Worm (Caenorhabditis elegans) whole organism, L2 larva: ENCODE data around the gene R10F2.6.

Experiments used
- ZK546.5 ChIP-seq: sonication (generic microtip); optimal IDR thresholded peaks from 2 replicates; lab custom pipeline; 2017; ENCODE audit warnings: missing biosample characterization, missing genetic modification characterization
- egl-27 ChIP-seq: sonication (generic microtip); optimal IDR thresholded peaks from 3 replicates; lab custom pipeline; 2017; ENCODE audit warnings: missing biosample characterization, missing genetic modification reagents, missing genetic modification characterization
- lsy-2 ChIP-seq, 2 experiments: fragments of 150-350 bp in 1 of 2; sonication (generic microtip) in 1 of 2; optimal IDR thresholded peaks; 2 replicates each; lab custom pipeline; 2014 to 2017; ENCODE audit warnings: missing biosample characterization in 2 of 2, missing genetic modification characterization in 2 of 2
- mdl-1 ChIP-seq, 2 experiments: fragments of 150-350 bp in 1 of 2; sonication (generic microtip) in 1 of 2; optimal IDR thresholded peaks; 2 replicates each; lab custom pipeline; 2017; ENCODE audit warnings: missing biosample characterization in 2 of 2, missing genetic modification characterization in 2 of 2
- snpc-4 ChIP-seq: fragments of 150-350 bp; optimal IDR thresholded peaks from 2 replicates; lab custom pipeline; 2014; ENCODE audit warnings: missing biosample characterization, missing genetic modification characterization
- unc-39 ChIP-seq: fragments of 150-350 bp; optimal IDR thresholded peaks from 2 replicates; lab custom pipeline; 2014; ENCODE audit warnings: missing biosample characterization, missing genetic modification characterization
- unc-62 ChIP-seq: fragments of 150-350 bp; optimal IDR thresholded peaks from 2 replicates; lab custom pipeline; 2014; ENCODE audit warnings: missing biosample characterization, missing genetic modification reagents, missing genetic modification characterization

DNA sequence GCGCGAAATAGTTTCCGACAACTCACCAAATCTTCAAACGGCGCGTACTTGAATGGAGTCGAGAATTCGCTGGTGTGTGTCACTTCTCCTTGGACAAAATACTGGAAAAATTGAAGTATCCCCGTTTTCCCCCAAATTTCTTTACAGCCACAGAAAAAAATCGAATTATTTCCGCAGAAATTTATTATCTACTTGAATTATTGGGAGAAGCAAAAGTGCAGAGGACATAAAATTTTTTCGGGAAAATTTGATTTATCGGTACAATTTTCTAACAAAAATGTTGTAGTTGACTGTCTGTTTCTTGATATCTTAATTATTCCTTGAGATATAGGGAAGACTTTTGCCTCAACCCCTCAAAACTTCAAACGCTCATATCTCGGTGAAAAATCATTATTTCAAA lies 20.9 kb downstream of the R10F2.6 start, which contains the start of gene R10F2.4:
- TF ChIP-seq egl-27 (tag; lab: Kevin White, UChicago) = no peak
- no peak for TF ChIP-seq mdl-1 (tag; optimal IDR thresholded peaks at IDR 0.05; lab: Kevin White, UChicago)
- TF ChIP-seq snpc-4 (tag; lab: Kevin White, UChicago) = no peak
- TF ChIP-seq unc-39 = no peak
- no peak for TF ChIP-seq ZK546.5 (tag; lab: Kevin White, UChicago)
- TF ChIP-seq unc-62 (GFP tag; lab: Kevin White, UChicago) = no peak
- TF ChIP-seq lsy-2 (tag; optimal IDR thresholded peaks at IDR 0.05; lab: Kevin White, UChicago) = no peak
